Fruit fly (Drosophila melanogaster) Kc167 (cell line): ENCODE data around the gene Doc1.

Experiments
- Myc ChIP-seq: fragments of >200 bp; optimal IDR thresholded peaks from 2 replicates; lab custom pipeline; 2017; ENCODE audit warnings: missing external identifiers
- Sin3A ChIP-seq: fragments of >200 bp; optimal IDR thresholded peaks from 2 replicates; lab custom pipeline; 2018; ENCODE audit warnings: missing external identifiers
- h ChIP-seq: fragments of >200 bp; optimal IDR thresholded peaks from 3 replicates; lab custom pipeline; 2018; ENCODE audit warnings: missing external identifiers
- insv ChIP-seq: fragments of >200 bp; optimal IDR thresholded peaks from 3 replicates; lab custom pipeline; 2018; ENCODE audit warnings: missing external identifiers
- psq ChIP-seq: fragments of >200 bp; optimal IDR thresholded peaks from 2 replicates; lab custom pipeline; 2017; ENCODE audit warnings: missing external identifiers
- ttk ChIP-seq: sonication (Bioruptor generic); optimal IDR thresholded peaks from 2 replicates; lab custom pipeline; 2017; ENCODE audit warnings: missing external identifiers

Gene Doc1

dm6 chr3L:9019196-9019662 lies 21.9 kb upstream of the Doc1 start, which contains the start of gene Doc2:
Doc2 (minus strand) TSS chr3L:9019246.
- TF ChIP-seq Myc (lab: Kevin White, UChicago) = no peak
- TF ChIP-seq insv (lab: Kevin White, UChicago) = no peak
- TF ChIP-seq h (lab: Kevin White, UChicago) = no peak
- TF ChIP-seq Sin3A (lab: Kevin White, UChicago) = no peak
- TF ChIP-seq psq (lab: Kevin White, UChicago) = no peak
- no peak for TF ChIP-seq ttk

- TF ChIP-seq psq (lab: Kevin White, UChicago) (no peak), ttk (no peak), Sin3A (lab: Kevin White, UChicago) (no peak), insv (lab: Kevin White, UChicago) (no peak), Myc (lab: Kevin White, UChicago) (no peak), h (lab: Kevin White, UChicago) (no peak)
Measured at dm6 chr3L:9020436-9021370, 20.5 kb upstream of the Doc1 start.

- no peak for TF ChIP-seq insv (lab: Kevin White, UChicago)
Measured at dm6 chr3L:9023627-9024026, 17.5 kb upstream of the Doc1 start.

- TF ChIP-seq ttk = no peak
- TF ChIP-seq psq (lab: Kevin White, UChicago) = no peak
- TF ChIP-seq Sin3A (lab: Kevin White, UChicago) = no peak
- no peak for TF ChIP-seq h (lab: Kevin White, UChicago)
- no peak for TF ChIP-seq insv (lab: Kevin White, UChicago)
- TF ChIP-seq Myc (lab: Kevin White, UChicago) = no peak
Measured at dm6 chr3L:9024741-9025140, 16.4 kb upstream of the Doc1 start.

dm6 chr3L:9025178-9025577 lies 16.0 kb upstream of the Doc1 start:
- TF ChIP-seq h (lab: Kevin White, UChicago) = no peak
- TF ChIP-seq insv (lab: Kevin White, UChicago) = no peak
- no peak for TF ChIP-seq ttk
- no peak for TF ChIP-seq psq (lab: Kevin White, UChicago)
- TF ChIP-seq Myc (lab: Kevin White, UChicago) = no peak
- no peak for TF ChIP-seq Sin3A (lab: Kevin White, UChicago)

- TF ChIP-seq ttk (no peak), psq (lab: Kevin White, UChicago) (no peak), insv (lab: Kevin White, UChicago) (no peak)
Measured at dm6 chr3L:9025680-9026079, 15.5 kb upstream of the Doc1 start.

dm6 chr3L:9026568-9026967 lies 14.6 kb upstream of the Doc1 start:
- TF ChIP-seq Sin3A (lab: Kevin White, UChicago) (no peak), Myc (lab: Kevin White, UChicago) (no peak), psq (lab: Kevin White, UChicago) (no peak), h (lab: Kevin White, UChicago) (no peak), ttk (no peak), insv (lab: Kevin White, UChicago) (no peak)

dm6 chr3L:9027122-9027696 lies 14.0 kb upstream of the Doc1 start:
- TF ChIP-seq h (lab: Kevin White, UChicago) (no peak), Myc (lab: Kevin White, UChicago) (no peak), Sin3A (lab: Kevin White, UChicago) (no peak), psq (lab: Kevin White, UChicago) (no peak), ttk (no peak), insv (lab: Kevin White, UChicago) (no peak)

dm6 chr3L:9028057-9028456 lies 13.1 kb upstream of the Doc1 start:
- TF ChIP-seq h (lab: Kevin White, UChicago) (no peak), insv (lab: Kevin White, UChicago) (no peak), psq (lab: Kevin White, UChicago) (no peak), Sin3A (lab: Kevin White, UChicago) (no peak), ttk (no peak), Myc (lab: Kevin White, UChicago) (no peak)

- TF ChIP-seq Sin3A (lab: Kevin White, UChicago) = no peak
Measured at dm6 chr3L:9029183-9029789, 11.9 kb upstream of the Doc1 start.

dm6 chr3L:9032871-9033270 lies 8.3 kb upstream of the Doc1 start:
- no peak for TF ChIP-seq insv (lab: Kevin White, UChicago)
- TF ChIP-seq psq (lab: Kevin White, UChicago) = no peak
- TF ChIP-seq ttk = no peak
- no peak for TF ChIP-seq Sin3A (lab: Kevin White, UChicago)
- no peak for TF ChIP-seq h (lab: Kevin White, UChicago)
- TF ChIP-seq Myc (lab: Kevin White, UChicago) = no peak

dm6 chr3L:9033537-9033936 lies 7.6 kb upstream of the Doc1 start:
- TF ChIP-seq psq (lab: Kevin White, UChicago) (no peak), ttk (no peak), h (lab: Kevin White, UChicago) (no peak), insv (lab: Kevin White, UChicago) (no peak), Myc (lab: Kevin White, UChicago) (no peak)
